Worm (Caenorhabditis elegans) whole organism, L4 larva: ENCODE results near the gene T13C2.3.

Experiments used
- ZK546.5 ChIP-seq, 2 experiments: sonication (generic microtip); optimal IDR thresholded peaks; 2 replicates each; lab custom pipeline; 2017; ENCODE audit warnings: missing biosample characterization in 2 of 2, missing genetic modification characterization in 2 of 2
- ama-1 ChIP-seq: fragments of 150-350 bp; optimal IDR thresholded peaks from 2 replicates; lab custom pipeline; 2014; ENCODE audit warnings: inconsistent platforms, mixed read lengths
- fkh-10 ChIP-seq: fragments of 150-350 bp; optimal IDR thresholded peaks from 2 replicates; lab custom pipeline; 2014; ENCODE audit warnings: missing biosample characterization, missing genetic modification reagents, missing genetic modification characterization
- lsy-2 ChIP-seq, 2 experiments: fragments of 150-350 bp in 1 of 2; sonication (generic microtip) in 1 of 2; optimal IDR thresholded peaks; 2 replicates each; lab custom pipeline; 2014 to 2017; ENCODE audit warnings: missing biosample characterization in 2 of 2, missing genetic modification characterization in 2 of 2
- nhr-77 ChIP-seq: fragments of 150-350 bp; optimal IDR thresholded peaks from 2 replicates; lab custom pipeline; 2014; ENCODE audit warnings: missing biosample characterization, missing genetic modification characterization
- spr-1 ChIP-seq: sonication (generic microtip); optimal IDR thresholded peaks from 2 replicates; lab custom pipeline; 2016; ENCODE audit warnings: mild to moderate bottlenecking, missing genetic modification characterization, missing compliant biosample characterization
- unc-39 ChIP-seq: sonication (generic microtip); optimal IDR thresholded peaks from 2 replicates; lab custom pipeline; 2017; ENCODE audit warnings: missing biosample characterization, missing genetic modification characterization
- ztf-7 ChIP-seq: fragments of 150-350 bp; optimal IDR thresholded peaks from 2 replicates; lab custom pipeline; 2014; ENCODE audit warnings: missing biosample characterization, missing genetic modification characterization

DNA sequence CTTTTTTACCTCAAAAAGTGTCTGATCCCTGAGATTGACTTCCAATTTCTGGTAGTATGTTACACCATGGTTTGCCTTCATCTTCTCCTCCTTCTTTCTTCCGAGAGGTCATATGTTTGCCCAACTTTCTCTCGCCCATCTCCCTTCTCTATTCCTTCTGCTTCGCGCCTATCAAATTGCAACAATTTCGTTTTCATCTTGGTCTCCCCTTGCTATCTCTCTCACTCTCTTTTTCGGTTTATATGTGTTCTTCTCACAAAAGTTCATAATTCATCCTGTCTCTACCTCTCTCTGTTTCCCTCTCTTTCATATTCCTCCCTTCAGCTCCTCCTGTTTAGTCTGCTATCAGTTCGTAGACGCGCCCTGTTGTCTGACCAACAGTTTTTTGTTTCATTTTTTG, 37.7 kb downstream of the T13C2.3 start:
- TF ChIP-seq spr-1 (tag; lab: Kevin White, UChicago) (no peak), nhr-77 (peak; percentile 71), unc-39 (tag; lab: Kevin White, UChicago) (no peak), fkh-10 (no peak), ztf-7 (tag; lab: Kevin White, UChicago) (no peak), ZK546.5 (tag; optimal IDR thresholded peaks at IDR 0.05; lab: Kevin White, UChicago) (no peak), lsy-2 (tag; optimal IDR thresholded peaks at IDR 0.05; lab: Kevin White, UChicago) (peak in 1 of 2 experiments; percentile 45), ama-1 (lab: Kevin White, UChicago) (no peak)
